Fruit fly (Drosophila melanogaster) whole organism, embryonic: ENCODE measurements around the gene CG11920.

ENCODE experiments used
- Atf-2 ChIP-seq: fragments of 200-800 bp; sonication (Bioruptor generic); optimal IDR thresholded peaks from 2 replicates; lab custom pipeline; 2016; ENCODE audit warnings: missing biosample characterization, missing genetic modification characterization
- BEAF-32 ChIP-seq: fragments of 200-800 bp; sonication (Bioruptor generic); optimal IDR thresholded peaks from 3 replicates; lab custom pipeline; 2017; ENCODE audit warnings: missing biosample characterization, missing genetic modification characterization, mild to moderate bottlenecking, moderate library complexity, missing genetic modification reagents
- Bdp1 ChIP-seq: fragments of 200-800 bp; sonication (Bioruptor generic); optimal IDR thresholded peaks from 3 replicates; lab custom pipeline; 2016; ENCODE audit warnings: missing biosample characterization, missing genetic modification characterization
- CG11456 ChIP-seq: fragments of 200-800 bp; sonication (Bioruptor generic); IDR thresholded peaks from 3 replicates; pipeline ENCODE4 v1.3.6; 2022; ENCODE audit warnings: missing biosample characterization, missing genetic modification characterization
- CG12391 ChIP-seq: fragments of 200-800 bp; sonication (Bioruptor generic); optimal IDR thresholded peaks from 3 replicates; lab custom pipeline; 2018; ENCODE audit warnings: missing biosample characterization, mild to moderate bottlenecking, missing genetic modification characterization, moderate library complexity
- CG13123 ChIP-seq: fragments of 200-800 bp; sonication (Bioruptor generic); optimal IDR thresholded peaks from 2 replicates; lab custom pipeline; 2016; ENCODE audit warnings: missing biosample characterization, missing genetic modification characterization
- CG14710 ChIP-seq: fragments of 200-800 bp; sonication (Bioruptor generic); optimal IDR thresholded peaks from 3 replicates; lab custom pipeline; 2019; ENCODE audit warnings: missing biosample characterization, mild to moderate bottlenecking, missing genetic modification characterization, moderate library complexity
- CG14860 ChIP-seq: fragments of 200-800 bp; sonication (Bioruptor generic); IDR thresholded peaks from 3 replicates; pipeline ENCODE4 v1.3.6; 2022; ENCODE audit warnings: missing biosample characterization, missing genetic modification characterization; ENCODE audit not compliant: partially characterized antibody
- CG18599 ChIP-seq: fragments of 200-800 bp; sonication (Bioruptor generic); optimal IDR thresholded peaks from 3 replicates; lab custom pipeline; 2017; ENCODE audit warnings: missing biosample characterization, missing genetic modification characterization, mild to moderate bottlenecking, moderate library complexity, missing genetic modification reagents
- CG3065 ChIP-seq: fragments of 200-800 bp; sonication (Bioruptor generic); optimal IDR thresholded peaks from 2 replicates; lab custom pipeline; 2016; ENCODE audit warnings: missing biosample characterization, missing genetic modification characterization
- CG33213 ChIP-seq: fragments of 200-800 bp; sonication (Bioruptor generic); optimal IDR thresholded peaks from 3 replicates; lab custom pipeline; 2016; ENCODE audit warnings: missing biosample characterization, missing genetic modification characterization
- CG3995 ChIP-seq: fragments of 200-800 bp; sonication (Bioruptor generic); optimal IDR thresholded peaks from 3 replicates; lab custom pipeline; 2016; ENCODE audit warnings: missing biosample characterization, missing genetic modification characterization
- CG4730 ChIP-seq: fragments of 200-800 bp; sonication (Bioruptor generic); IDR thresholded peaks from 2 replicates; pipeline ENCODE4 v1.3.6; 2022; ENCODE audit warnings: missing biosample characterization, missing genetic modification characterization
- CG6765 ChIP-seq: fragments of 200-800 bp; sonication (Bioruptor generic); optimal IDR thresholded peaks from 3 replicates; lab custom pipeline; 2017; ENCODE audit warnings: missing biosample characterization, mild to moderate bottlenecking, missing genetic modification characterization
- CG6854 ChIP-seq: fragments of 200-800 bp; sonication (Bioruptor generic); optimal IDR thresholded peaks from 3 replicates; lab custom pipeline; 2017; ENCODE audit warnings: missing biosample characterization, mild to moderate bottlenecking, missing genetic modification characterization
- CG7963 ChIP-seq: fragments of 200-800 bp; sonication (Bioruptor generic); IDR thresholded peaks from 3 replicates; pipeline ENCODE4 v1.3.6; 2022; ENCODE audit warnings: missing biosample characterization, missing genetic modification characterization; ENCODE audit not compliant: partially characterized antibody
- CG9215 ChIP-seq: fragments of 200-800 bp; sonication (Bioruptor generic); IDR thresholded peaks from 2 replicates; pipeline ENCODE4 v1.3.6; 2022; ENCODE audit warnings: missing biosample characterization, missing genetic modification characterization
- CG9727 ChIP-seq: fragments of 200-800 bp; sonication (Bioruptor generic); optimal IDR thresholded peaks from 3 replicates; lab custom pipeline; 2017; ENCODE audit warnings: missing biosample characterization, mild to moderate bottlenecking, missing genetic modification characterization
- CTCF ChIP-seq: fragments of 200-800 bp; sonication (Bioruptor generic); optimal IDR thresholded peaks from 2 replicates; lab custom pipeline; 2017; ENCODE audit warnings: missing biosample characterization, mild to moderate bottlenecking, missing genetic modification characterization, moderate library complexity
- Camta ChIP-seq: fragments of 200-800 bp; sonication (Bioruptor generic); optimal IDR thresholded peaks from 2 replicates; lab custom pipeline; 2016; ENCODE audit warnings: missing biosample characterization, missing genetic modification characterization
- D ChIP-seq, 2 experiments: fragments of 200-800 bp in 1 of 2; fragments of >200 bp in 1 of 2; sonication (Bioruptor generic) in 1 of 2; optimal IDR thresholded peaks; 2 replicates in 1 of 2; 3 replicates in 1 of 2; lab custom pipeline; 2017; ENCODE audit warnings: mild to moderate bottlenecking in 1 of 2, missing biosample characterization in 1 of 2, missing genetic modification characterization in 1 of 2, missing genetic modification reagents in 1 of 2
- Drgx ChIP-seq: fragments of 200-800 bp; sonication (Bioruptor generic); IDR thresholded peaks from 2 replicates; pipeline ENCODE4 v1.3.6; 2022; ENCODE audit warnings: missing biosample characterization, missing genetic modification characterization
- E2f1 ChIP-seq: fragments of 200-800 bp; sonication (Bioruptor generic); IDR thresholded peaks from 2 replicates; pipeline ENCODE4 v1.3.6; 2022; ENCODE audit warnings: missing biosample characterization, missing genetic modification characterization
- Eip74EF ChIP-seq, 2 experiments: fragments of 200-800 bp in 1 of 2; fragments of >200 bp in 1 of 2; sonication (Bioruptor generic) in 1 of 2; optimal IDR thresholded peaks; 2 replicates each; lab custom pipeline; 2017 to 2019; ENCODE audit warnings: missing biosample characterization in 2 of 2, missing genetic modification characterization in 2 of 2, mild to moderate bottlenecking in 1 of 2, moderate library complexity in 1 of 2
- GATAe ChIP-seq: fragments of 200-800 bp; sonication (Bioruptor generic); conservative IDR thresholded peaks from 2 replicates; pipeline ENCODE4 v1.3.6; 2022; ENCODE audit warnings: missing biosample characterization, missing genetic modification characterization
- H2.0 ChIP-seq: fragments of 200-800 bp; sonication (Bioruptor generic); IDR thresholded peaks from 2 replicates; pipeline ENCODE4 v1.3.6; 2022; ENCODE audit warnings: missing biosample characterization, missing genetic modification characterization
- HLH3B ChIP-seq: fragments of 200-800 bp; sonication (Bioruptor generic); IDR thresholded peaks from 2 replicates; pipeline ENCODE4 v1.3.6; 2022; ENCODE audit warnings: missing biosample characterization, missing genetic modification characterization
- Hmx ChIP-seq: fragments of 200-800 bp; sonication (Bioruptor generic); optimal IDR thresholded peaks from 2 replicates; lab custom pipeline; 2016; ENCODE audit warnings: missing biosample characterization, missing genetic modification characterization
- NC2β ChIP-seq: fragments of 200-800 bp; sonication (Bioruptor generic); optimal IDR thresholded peaks from 2 replicates; lab custom pipeline; 2016; ENCODE audit warnings: missing biosample characterization, missing genetic modification characterization
- Poxn ChIP-seq: fragments of 200-800 bp; sonication (Bioruptor generic); IDR thresholded peaks from 2 replicates; pipeline ENCODE4 v1.3.6; 2022; ENCODE audit warnings: missing biosample characterization, missing genetic modification characterization
- Usf ChIP-seq: fragments of 200-800 bp; sonication (Bioruptor generic); optimal IDR thresholded peaks from 2 replicates; lab custom pipeline; 2017; ENCODE audit warnings: missing genotype, missing biosample characterization, missing genetic modification characterization
- bab2 ChIP-seq: fragments of 200-800 bp; sonication (Bioruptor generic); optimal IDR thresholded peaks from 2 replicates; lab custom pipeline; 2016; ENCODE audit warnings: missing biosample characterization, missing genetic modification characterization
- br ChIP-seq: fragments of >200 bp; optimal IDR thresholded peaks from 2 replicates; lab custom pipeline; 2017
- cas ChIP-seq: fragments of 200-800 bp; sonication (Bioruptor generic); IDR thresholded peaks from 2 replicates; pipeline ENCODE4 v1.3.6; 2022; ENCODE audit warnings: missing biosample characterization, missing genetic modification characterization
- caup ChIP-seq: fragments of 200-800 bp; sonication (Bioruptor generic); optimal IDR thresholded peaks from 3 replicates; lab custom pipeline; 2017; ENCODE audit warnings: missing biosample characterization, mild to moderate bottlenecking, missing genetic modification characterization, moderate library complexity; ENCODE audit not compliant: severe bottlenecking
- esg ChIP-seq: fragments of 200-800 bp; sonication (Bioruptor generic); conservative IDR thresholded peaks from 2 replicates; pipeline ENCODE4 v1.3.6; 2022; ENCODE audit warnings: missing biosample characterization, missing genetic modification characterization
- fd3F ChIP-seq: fragments of 200-800 bp; sonication (Bioruptor generic); optimal IDR thresholded peaks from 2 replicates; lab custom pipeline; 2018; ENCODE audit warnings: missing biosample characterization, mild to moderate bottlenecking, missing genetic modification characterization, moderate library complexity
- gt ChIP-seq: fragments of 200-800 bp; sonication (Bioruptor generic); IDR thresholded peaks from 2 replicates; pipeline ENCODE4 v1.3.6; 2022; ENCODE audit warnings: missing biosample characterization, missing genetic modification characterization
- jumu ChIP-seq: fragments of 200-800 bp; sonication (Bioruptor generic); optimal IDR thresholded peaks from 3 replicates; lab custom pipeline; 2016; ENCODE audit warnings: missing biosample characterization, missing genetic modification characterization
- lmd ChIP-seq: fragments of 200-800 bp; sonication (Bioruptor generic); IDR thresholded peaks from 2 replicates; pipeline ENCODE4 v1.3.6; 2022; ENCODE audit warnings: missing biosample characterization, missing genetic modification characterization
- nau ChIP-seq: fragments of 200-800 bp; sonication (Bioruptor generic); optimal IDR thresholded peaks from 3 replicates; lab custom pipeline; 2017; ENCODE audit warnings: missing biosample characterization, mild to moderate bottlenecking, missing genetic modification characterization, missing genetic modification reagents
- nerfin-1 ChIP-seq: fragments of 200-800 bp; sonication (Bioruptor generic); optimal IDR thresholded peaks from 3 replicates; lab custom pipeline; 2019; ENCODE audit warnings: missing biosample characterization, mild to moderate bottlenecking, missing genetic modification characterization, moderate library complexity
- pfk ChIP-seq: fragments of 200-800 bp; sonication (Bioruptor generic); optimal IDR thresholded peaks from 2 replicates; lab custom pipeline; 2018; ENCODE audit warnings: missing biosample characterization, mild to moderate bottlenecking, missing genetic modification characterization, moderate library complexity
- pho ChIP-seq: fragments of 200-800 bp; sonication (Bioruptor generic); optimal IDR thresholded peaks from 2 replicates; lab custom pipeline; 2016; ENCODE audit warnings: missing biosample characterization, missing genetic modification characterization
- pnt ChIP-seq: fragments of 200-800 bp; sonication (Bioruptor generic); optimal IDR thresholded peaks from 3 replicates; lab custom pipeline; 2016; ENCODE audit warnings: missing biosample characterization, missing genetic modification characterization
- repo ChIP-seq: fragments of 200-800 bp; sonication (Bioruptor generic); optimal IDR thresholded peaks from 2 replicates; lab custom pipeline; 2016; ENCODE audit warnings: missing biosample characterization, missing genetic modification characterization
- sisA ChIP-seq: fragments of 200-800 bp; sonication (Bioruptor generic); IDR thresholded peaks from 2 replicates; pipeline ENCODE4 v1.3.6; 2022; ENCODE audit warnings: missing biosample characterization, missing genetic modification characterization
- slbo ChIP-seq: fragments of 200-800 bp; sonication (Bioruptor generic); IDR thresholded peaks from 2 replicates; pipeline ENCODE4 v1.3.6; 2022; ENCODE audit warnings: missing biosample characterization, missing genetic modification characterization
- sna ChIP-seq: fragments of 200-800 bp; sonication (Bioruptor generic); IDR thresholded peaks from 2 replicates; pipeline ENCODE4 v1.3.6; 2022; ENCODE audit warnings: missing biosample characterization, missing genetic modification characterization; ENCODE audit not compliant: partially characterized antibody
- sqz ChIP-seq: fragments of 200-800 bp; sonication (Bioruptor generic); optimal IDR thresholded peaks from 3 replicates; lab custom pipeline; 2018; ENCODE audit warnings: missing biosample characterization, mild to moderate bottlenecking, missing genetic modification characterization
- tio ChIP-seq: fragments of 200-800 bp; sonication (Bioruptor generic); optimal IDR thresholded peaks from 2 replicates; lab custom pipeline; 2017; ENCODE audit warnings: missing biosample characterization, missing genetic modification characterization, inconsistent platforms
- unc-4 ChIP-seq: fragments of 200-800 bp; sonication (Bioruptor generic); IDR thresholded peaks from 2 replicates; pipeline ENCODE4 v1.3.6; 2022; ENCODE audit warnings: missing biosample characterization, missing genetic modification characterization; ENCODE audit not compliant: partially characterized antibody

The CG11920 gene

DNA sequence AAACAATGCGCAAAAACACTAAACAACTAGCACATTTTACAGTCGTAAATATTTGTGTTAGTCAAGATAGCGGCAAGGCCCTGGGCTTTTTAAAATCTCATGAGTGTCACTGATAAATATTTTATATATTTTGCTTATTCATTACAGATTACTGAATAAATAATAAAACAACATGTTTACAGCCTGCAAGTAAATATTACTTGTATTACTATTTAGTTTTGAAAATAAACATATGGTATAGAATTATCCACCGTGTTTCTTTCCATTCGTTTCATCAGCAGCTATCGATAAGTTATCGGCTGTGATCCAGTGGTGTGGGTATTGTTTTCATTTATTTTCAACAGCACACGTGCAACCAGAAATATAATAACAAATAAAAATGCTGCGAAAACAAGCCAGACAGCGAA lies at the start of gene CG11920, which contains the start of gene shams (continued):
- TF ChIP-seq CG3065, result no peak
- no peak for TF ChIP-seq HLH3B (GFP tag; lab: Robert Waterston, UW)
- no peak for TF ChIP-seq NC2β
- no peak for TF ChIP-seq CG4730
- TF ChIP-seq CG9215 (GFP tag; lab: Robert Waterston, UW), result no peak
- TF ChIP-seq Camta (GFP tag; lab: Kevin White, UChicago), result no peak
- TF ChIP-seq CG14860 (GFP tag; lab: Robert Waterston, UW), result peak; percentile 45; the same call in 1 of the 3 replicates
- TF ChIP-seq Bdp1 (GFP tag; lab: Kevin White, UChicago), result no peak
- TF ChIP-seq gt, result no peak
- no peak for TF ChIP-seq CTCF (GFP tag; lab: Kevin White, UChicago)
- no peak for TF ChIP-seq CG6765
- TF ChIP-seq CG18599, result no peak
- peak; percentile 39; the same call in 1 of the 3 replicates for TF ChIP-seq CG7963 (GFP tag; lab: Robert Waterston, UW)
- peak; percentile 57 for TF ChIP-seq CG3995
- TF ChIP-seq esg (GFP tag; lab: Robert Waterston, UW), result no peak
- no peak for TF ChIP-seq bab2 (GFP tag; lab: Kevin White, UChicago)
- TF ChIP-seq cas, result no peak
- TF ChIP-seq Eip74EF (GFP tag; optimal IDR thresholded peaks at IDR 0.05; lab: Kevin White, UChicago), result no peak
- TF ChIP-seq pfk (GFP tag; lab: Kevin White, UChicago), result peak; percentile 94
- TF ChIP-seq Hmx (GFP tag; lab: Kevin White, UChicago), result no peak
- TF ChIP-seq CG9727 (GFP tag; lab: Kevin White, UChicago), result no peak
- no peak for TF ChIP-seq nau (GFP tag; lab: Kevin White, UChicago)
- TF ChIP-seq sna (GFP tag; lab: Robert Waterston, UW), result no peak; the same call in 1 of the 2 replicates
- TF ChIP-seq D (optimal IDR thresholded peaks at IDR 0.05; lab: Kevin White, UChicago), result no peak
- TF ChIP-seq D (GFP tag; optimal IDR thresholded peaks at IDR 0.05; lab: Kevin White, UChicago), result no peak
- TF ChIP-seq caup, result no peak
- no peak for TF ChIP-seq CG11456
- TF ChIP-seq pnt (GFP tag; lab: Kevin White, UChicago), result no peak
- TF ChIP-seq sqz (GFP tag; lab: Kevin White, UChicago), result no peak
- TF ChIP-seq tio, result no peak
- no peak for TF ChIP-seq br (lab: Kevin White, UChicago)
- no peak for TF ChIP-seq CG6854 (GFP tag; lab: Kevin White, UChicago)
- TF ChIP-seq slbo (GFP tag; lab: Robert Waterston, UW), result no peak; the same call in 1 of the 2 replicates
- no peak for TF ChIP-seq sisA
- TF ChIP-seq nerfin-1, result peak; percentile 48
- no peak for TF ChIP-seq pho (GFP tag; lab: Kevin White, UChicago)
- TF ChIP-seq GATAe (GFP tag; lab: Robert Waterston, UW), result no peak
- TF ChIP-seq BEAF-32, result peak; percentile 65
- TF ChIP-seq CG33213 (GFP tag; lab: Kevin White, UChicago), result no peak
- TF ChIP-seq CG12391 (tag; lab: Kevin White, UChicago), result peak; percentile 66
- no peak for TF ChIP-seq lmd (GFP tag; lab: Robert Waterston, UW)
- TF ChIP-seq fd3F, result no peak
- TF ChIP-seq Drgx (GFP tag; lab: Robert Waterston, UW), result no peak
- no peak for TF ChIP-seq Atf-2 (GFP tag; lab: Kevin White, UChicago)
- TF ChIP-seq CG13123 (GFP tag; lab: Kevin White, UChicago), result no peak
- TF ChIP-seq Poxn (GFP tag; lab: Robert Waterston, UW), result no peak
- TF ChIP-seq repo (GFP tag; lab: Kevin White, UChicago), result no peak
- TF ChIP-seq jumu (GFP tag; lab: Kevin White, UChicago), result no peak
- TF ChIP-seq CG14710 (tag; lab: Kevin White, UChicago), result peak; percentile 63
- TF ChIP-seq unc-4 (GFP tag; lab: Robert Waterston, UW), result peak; percentile 67
- TF ChIP-seq Usf, result no peak
- no peak for TF ChIP-seq H2.0 (GFP tag; lab: Robert Waterston, UW)
- TF ChIP-seq E2f1 (GFP tag; lab: Robert Waterston, UW), result no peak
